Worm (Caenorhabditis elegans) whole organism, L2 larva: Measurements from ENCODE around the gene acr-14.

Experiments
- ceh-82 ChIP-seq: fragments of 150-350 bp; optimal IDR thresholded peaks from 2 replicates; lab custom pipeline; 2014; ENCODE audit warnings: missing biosample characterization, missing genetic modification characterization
- mab-5 ChIP-seq: fragments of 150-350 bp; optimal IDR thresholded peaks from 2 replicates; lab custom pipeline; 2014; ENCODE audit warnings: missing biosample characterization, missing genetic modification characterization
- nhr-12 ChIP-seq: fragments of 150-350 bp; optimal IDR thresholded peaks from 2 replicates; lab custom pipeline; 2014; ENCODE audit warnings: missing biosample characterization, missing genetic modification characterization
- skn-1 ChIP-seq: sonication (generic microtip); optimal IDR thresholded peaks from 2 replicates; lab custom pipeline; 2017; ENCODE audit warnings: missing biosample characterization, missing genetic modification characterization
- unc-62 ChIP-seq: fragments of 150-350 bp; optimal IDR thresholded peaks from 2 replicates; lab custom pipeline; 2014; ENCODE audit warnings: missing biosample characterization, missing genetic modification reagents, missing genetic modification characterization
- zag-1 ChIP-seq: fragments of 150-350 bp; optimal IDR thresholded peaks from 2 replicates; lab custom pipeline; 2014; ENCODE audit warnings: missing biosample characterization, missing genetic modification characterization

DNA sequence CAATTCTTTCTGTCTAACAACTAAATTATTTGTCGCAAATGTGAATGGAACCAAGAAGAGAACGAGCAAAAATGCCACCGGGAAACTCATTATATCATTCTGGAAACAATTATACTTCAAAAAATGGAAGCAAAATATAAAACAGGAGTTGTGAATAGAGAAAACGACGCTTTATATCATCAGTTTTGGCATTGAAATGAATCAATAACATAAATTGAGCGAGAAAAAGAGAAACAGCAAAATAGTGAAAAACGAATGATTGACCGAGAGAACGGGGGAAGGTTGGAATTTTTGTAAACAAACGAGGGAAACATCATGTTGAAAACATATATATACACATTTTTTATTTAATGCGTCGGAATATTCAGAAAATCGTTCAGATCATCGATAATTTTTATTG lies 40.2 kb downstream of the acr-14 start, which contains the start of gene ctns-1:
- TF ChIP-seq mab-5 (tag; lab: Kevin White, UChicago) (no peak), ceh-82 (tag; lab: Kevin White, UChicago) (no peak), unc-62 (GFP tag; lab: Kevin White, UChicago) (no peak), zag-1 (no peak), nhr-12 (no peak), skn-1 (tag; lab: Kevin White, UChicago) (no peak)
